Fruit fly (Drosophila melanogaster) whole organism, embryonic: ENCODE data around the gene CG12974.

Experiments
- Abd-B ChIP-seq: fragments of 200-800 bp; sonication (Bioruptor generic); optimal IDR thresholded peaks from 2 replicates; lab custom pipeline; 2018; ENCODE audit warnings: missing biosample characterization, mild to moderate bottlenecking, missing genetic modification characterization, moderate library complexity
- Atf3 ChIP-seq: fragments of 200-800 bp; sonication (Bioruptor generic); optimal IDR thresholded peaks from 3 replicates; lab custom pipeline; 2016; ENCODE audit warnings: missing biosample characterization, missing genetic modification characterization
- Bdp1 ChIP-seq: fragments of 200-800 bp; sonication (Bioruptor generic); optimal IDR thresholded peaks from 3 replicates; lab custom pipeline; 2016; ENCODE audit warnings: missing biosample characterization, missing genetic modification characterization
- Blimp-1 ChIP-seq: fragments of 200-800 bp; sonication (Bioruptor generic); optimal IDR thresholded peaks from 3 replicates; lab custom pipeline; 2018; ENCODE audit warnings: missing biosample characterization, missing genetic modification characterization, mild to moderate bottlenecking, moderate library complexity, missing genetic modification reagents
- CG10431 ChIP-seq: fragments of 200-800 bp; sonication (Bioruptor generic); optimal IDR thresholded peaks from 3 replicates; lab custom pipeline; 2018; ENCODE audit warnings: missing biosample characterization, mild to moderate bottlenecking, missing genetic modification characterization
- CG11696 ChIP-seq: fragments of 200-800 bp; sonication (Bioruptor generic); IDR thresholded peaks from 2 replicates; pipeline ENCODE4 v1.3.6; 2022; ENCODE audit warnings: missing biosample characterization, missing genetic modification characterization
- CG12104 ChIP-seq: fragments of 200-800 bp; sonication (Bioruptor generic); optimal IDR thresholded peaks from 3 replicates; lab custom pipeline; 2016; ENCODE audit warnings: missing biosample characterization, missing genetic modification characterization
- CG12219 ChIP-seq: fragments of 200-800 bp; sonication (Bioruptor generic); optimal IDR thresholded peaks from 3 replicates; lab custom pipeline; 2018; ENCODE audit warnings: missing biosample characterization, mild to moderate bottlenecking, missing genetic modification characterization
- CG12659 ChIP-seq: fragments of 200-800 bp; sonication (Bioruptor generic); optimal IDR thresholded peaks from 3 replicates; lab custom pipeline; 2017; ENCODE audit warnings: mild to moderate bottlenecking, missing biosample characterization, missing genetic modification reagents, missing genetic modification characterization
- CG14710 ChIP-seq: fragments of 200-800 bp; sonication (Bioruptor generic); optimal IDR thresholded peaks from 3 replicates; lab custom pipeline; 2019; ENCODE audit warnings: missing biosample characterization, mild to moderate bottlenecking, missing genetic modification characterization, moderate library complexity
- CG15073 ChIP-seq: fragments of 200-800 bp; sonication (Bioruptor generic); optimal IDR thresholded peaks from 2 replicates; lab custom pipeline; 2016; ENCODE audit warnings: missing biosample characterization, missing genetic modification characterization
- CG15696 ChIP-seq: fragments of 200-800 bp; sonication (Bioruptor generic); optimal IDR thresholded peaks from 2 replicates; lab custom pipeline; 2019; ENCODE audit warnings: missing biosample characterization, mild to moderate bottlenecking, missing genetic modification characterization, moderate library complexity
- CG17361 ChIP-seq: fragments of 200-800 bp; sonication (Bioruptor generic); IDR thresholded peaks from 3 replicates; pipeline ENCODE4 v1.3.6; 2022; ENCODE audit warnings: missing biosample characterization, missing genetic modification characterization
- CG17385 ChIP-seq: fragments of 200-800 bp; sonication (Bioruptor generic); optimal IDR thresholded peaks from 3 replicates; lab custom pipeline; 2018; ENCODE audit warnings: missing biosample characterization, mild to moderate bottlenecking, missing genetic modification characterization
- CG17912 ChIP-seq: fragments of 200-800 bp; sonication (Bioruptor generic); optimal IDR thresholded peaks from 2 replicates; lab custom pipeline; 2018; ENCODE audit warnings: missing biosample characterization, mild to moderate bottlenecking, missing genetic modification characterization
- CG1792 ChIP-seq: fragments of 200-800 bp; sonication (Bioruptor generic); optimal IDR thresholded peaks from 2 replicates; lab custom pipeline; 2016; ENCODE audit warnings: missing biosample characterization, missing genetic modification characterization
- CG18262 ChIP-seq: fragments of 200-800 bp; optimal IDR thresholded peaks from 3 replicates; lab custom pipeline; 2019; ENCODE audit warnings: missing biosample characterization, mild to moderate bottlenecking, missing genetic modification characterization, moderate library complexity
- CG31365 ChIP-seq: fragments of 200-800 bp; sonication (Bioruptor generic); optimal IDR thresholded peaks from 2 replicates; lab custom pipeline; 2018; ENCODE audit warnings: missing biosample characterization, mild to moderate bottlenecking, missing genetic modification characterization
- CG3163 ChIP-seq: fragments of 200-800 bp; sonication (Bioruptor generic); optimal IDR thresholded peaks from 3 replicates; lab custom pipeline; 2016; ENCODE audit warnings: missing biosample characterization, missing genetic modification characterization
- CG5245 ChIP-seq: fragments of 200-800 bp; sonication (Bioruptor generic); optimal IDR thresholded peaks from 3 replicates; lab custom pipeline; 2016; ENCODE audit warnings: missing biosample characterization, missing genetic modification characterization
- CkIIα-i1 ChIP-seq: fragments of 200-800 bp; sonication (Bioruptor generic); IDR thresholded peaks from 2 replicates; pipeline ENCODE4 v1.3.6; 2022; ENCODE audit warnings: missing biosample characterization, missing genetic modification characterization
- D19B ChIP-seq: fragments of 200-800 bp; sonication (Bioruptor generic); optimal IDR thresholded peaks from 2 replicates; lab custom pipeline; 2017; ENCODE audit warnings: missing biosample characterization, mild to moderate bottlenecking, missing genetic modification characterization
- Dp ChIP-seq: fragments of 200-800 bp; sonication (Bioruptor generic); optimal IDR thresholded peaks from 2 replicates; lab custom pipeline; 2018; ENCODE audit warnings: missing biosample characterization, mild to moderate bottlenecking, missing genetic modification characterization, moderate library complexity
- Gug ChIP-seq: fragments of 200-800 bp; sonication (Bioruptor generic); IDR thresholded peaks from 4 replicates; pipeline ENCODE4 v1.3.6; 2022; ENCODE audit warnings: missing biosample characterization, missing genetic modification characterization
- HLH3B ChIP-seq: fragments of 200-800 bp; sonication (Bioruptor generic); IDR thresholded peaks from 2 replicates; pipeline ENCODE4 v1.3.6; 2022; ENCODE audit warnings: missing biosample characterization, missing genetic modification characterization
- MESR4 ChIP-seq: fragments of 200-800 bp; sonication (Bioruptor generic); optimal IDR thresholded peaks from 2 replicates; lab custom pipeline; 2018; ENCODE audit warnings: missing biosample characterization, mild to moderate bottlenecking, missing genetic modification characterization, moderate library complexity
- Meics ChIP-seq: fragments of 200-800 bp; sonication (Bioruptor generic); optimal IDR thresholded peaks from 2 replicates; lab custom pipeline; 2017; ENCODE audit warnings: missing biosample characterization, mild to moderate bottlenecking, missing genetic modification characterization
- Nf-YA ChIP-seq: fragments of 200-800 bp; sonication (Bioruptor generic); IDR thresholded peaks from 2 replicates; pipeline ENCODE4 v1.3.6; 2022; ENCODE audit warnings: missing biosample characterization, missing genetic modification characterization
- Poxn ChIP-seq: fragments of 200-800 bp; sonication (Bioruptor generic); IDR thresholded peaks from 2 replicates; pipeline ENCODE4 v1.3.6; 2022; ENCODE audit warnings: missing biosample characterization, missing genetic modification characterization
- Ptx1 ChIP-seq: fragments of 200-800 bp; sonication (Bioruptor generic); IDR thresholded peaks from 2 replicates; pipeline ENCODE4 v1.3.6; 2022; ENCODE audit warnings: missing biosample characterization, missing genetic modification characterization
- Ssrp ChIP-seq: fragments of 200-800 bp; sonication (Bioruptor generic); optimal IDR thresholded peaks from 2 replicates; lab custom pipeline; 2018; ENCODE audit warnings: missing biosample characterization, mild to moderate bottlenecking, missing genetic modification characterization, moderate library complexity
- ac ChIP-seq: fragments of 200-800 bp; sonication (Bioruptor generic); optimal IDR thresholded peaks from 3 replicates; lab custom pipeline; 2017; ENCODE audit warnings: missing biosample characterization, mild to moderate bottlenecking, missing genetic modification characterization
- ato ChIP-seq: fragments of 200-800 bp; sonication (Bioruptor generic); IDR thresholded peaks from 2 replicates; pipeline ENCODE4 v1.3.6; 2022; ENCODE audit warnings: missing biosample characterization, missing genetic modification characterization; ENCODE audit not compliant: partially characterized antibody
- chm ChIP-seq: fragments of 200-800 bp; sonication (Bioruptor generic); IDR thresholded peaks from 2 replicates; pipeline ENCODE4 v1.3.6; 2022; ENCODE audit warnings: missing biosample characterization, missing genetic modification characterization
- ci ChIP-seq: fragments of 200-800 bp; sonication (Bioruptor generic); IDR thresholded peaks from 3 replicates; pipeline ENCODE4 v1.3.6; 2022; ENCODE audit warnings: missing biosample characterization, missing genetic modification characterization
- crol ChIP-seq: fragments of 200-800 bp; sonication (Bioruptor generic); IDR thresholded peaks from 2 replicates; pipeline ENCODE4 v1.3.6; 2022; ENCODE audit warnings: missing biosample characterization, missing genetic modification characterization
- disco-r ChIP-seq: fragments of 200-800 bp; sonication (Bioruptor generic); optimal IDR thresholded peaks from 2 replicates; lab custom pipeline; 2016; ENCODE audit warnings: missing biosample characterization, missing genetic modification characterization
- en ChIP-seq: fragments of 200-800 bp; sonication (Bioruptor generic); optimal IDR thresholded peaks from 2 replicates; lab custom pipeline; 2016; ENCODE audit warnings: missing biosample characterization, missing genetic modification characterization
- hkb ChIP-seq, 2 experiments: fragments of 200-800 bp in 1 of 2; fragments of >200 bp in 1 of 2; sonication (Bioruptor generic) in 1 of 2; IDR thresholded peaks in 1 of 2; optimal IDR thresholded peaks in 1 of 2; 2 replicates each; pipeline versions ENCODE4 v1.3.6 to Lab custom; 2017 to 2022; ENCODE audit warnings: missing biosample characterization in 1 of 2, missing genetic modification characterization in 1 of 2
- kah ChIP-seq: fragments of 200-800 bp; sonication (Bioruptor generic); optimal IDR thresholded peaks from 2 replicates; lab custom pipeline; 2018; ENCODE audit warnings: missing biosample characterization, mild to moderate bottlenecking, missing genetic modification characterization
- repo ChIP-seq: fragments of 200-800 bp; sonication (Bioruptor generic); optimal IDR thresholded peaks from 2 replicates; lab custom pipeline; 2016; ENCODE audit warnings: missing biosample characterization, missing genetic modification characterization
- sima ChIP-seq: fragments of 200-800 bp; sonication (Bioruptor generic); optimal IDR thresholded peaks from 2 replicates; lab custom pipeline; 2016; ENCODE audit warnings: missing biosample characterization, missing genetic modification characterization
- slp2 ChIP-seq: fragments of 200-800 bp; sonication (Bioruptor generic); optimal IDR thresholded peaks from 2 replicates; lab custom pipeline; 2016; ENCODE audit warnings: missing biosample characterization, missing genetic modification characterization
- sug ChIP-seq: fragments of 200-800 bp; optimal IDR thresholded peaks from 2 replicates; lab custom pipeline; 2019; ENCODE audit warnings: missing biosample characterization, mild to moderate bottlenecking, missing genetic modification characterization, moderate library complexity
- tin ChIP-seq: fragments of 200-800 bp; sonication (Bioruptor generic); optimal IDR thresholded peaks from 3 replicates; lab custom pipeline; 2016; ENCODE audit warnings: missing biosample characterization, missing genetic modification characterization
- toy ChIP-seq: fragments of 200-800 bp; sonication (Bioruptor generic); IDR thresholded peaks from 2 replicates; pipeline ENCODE4 v1.3.6; 2022; ENCODE audit warnings: missing biosample characterization, missing genetic modification characterization
- trh ChIP-seq: fragments of 200-800 bp; sonication (Bioruptor generic); optimal IDR thresholded peaks from 2 replicates; lab custom pipeline; 2016; ENCODE audit warnings: missing biosample characterization, missing genetic modification characterization
- unc-4 ChIP-seq: fragments of 200-800 bp; sonication (Bioruptor generic); IDR thresholded peaks from 2 replicates; pipeline ENCODE4 v1.3.6; 2022; ENCODE audit warnings: missing biosample characterization, missing genetic modification characterization; ENCODE audit not compliant: partially characterized antibody
- wek ChIP-seq: fragments of 200-800 bp; sonication (Bioruptor generic); optimal IDR thresholded peaks from 3 replicates; lab custom pipeline; 2018; ENCODE audit warnings: missing biosample characterization, mild to moderate bottlenecking, missing genetic modification characterization, moderate library complexity

CG12974 gene

DNA sequence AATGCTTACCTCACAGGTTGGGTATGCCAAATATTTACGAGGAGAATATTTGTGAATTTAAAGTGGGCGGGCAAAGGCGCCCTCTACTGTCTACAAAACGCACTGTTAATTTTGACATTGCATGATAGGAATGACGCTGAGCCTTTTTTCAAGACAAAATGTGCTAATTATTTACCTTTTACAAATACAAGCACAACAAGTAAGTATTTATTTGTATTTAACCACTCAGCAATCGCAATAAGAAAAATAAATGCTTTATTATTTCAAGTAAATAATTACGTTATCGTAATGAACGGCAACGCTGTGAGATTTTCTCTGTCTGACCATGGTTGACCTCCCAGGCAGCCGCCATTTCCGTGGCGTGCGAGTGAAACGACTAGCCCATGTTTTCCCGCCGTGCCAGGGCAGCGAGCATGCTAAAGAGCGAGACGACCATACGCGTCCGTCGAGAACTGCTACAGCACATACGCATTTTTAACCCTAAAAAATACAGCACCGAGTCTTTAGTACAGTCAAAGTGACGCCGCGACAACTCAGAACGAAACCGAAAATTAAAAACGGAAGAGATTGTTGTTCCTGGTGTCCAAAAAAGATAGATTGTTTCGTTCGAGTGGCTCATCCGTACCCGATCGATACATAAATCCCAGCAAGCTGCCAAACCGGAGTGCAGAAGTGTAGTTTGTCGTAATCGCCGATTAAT lies at the start of gene CG12974, which contains the start of gene pzg (continued):
- peak; percentile 67 for TF ChIP-seq disco-r (GFP tag; lab: Kevin White, UChicago)
- TF ChIP-seq slp2 (GFP tag; lab: Kevin White, UChicago): peak; percentile 48
- TF ChIP-seq kah (GFP tag; lab: Kevin White, UChicago): peak; percentile 38
- TF ChIP-seq en (GFP tag; lab: Kevin White, UChicago): peak; percentile 52
- peak; percentile 93 for TF ChIP-seq CG14710 (tag; lab: Kevin White, UChicago)
- peak; percentile 94 for TF ChIP-seq CG15696 (tag; lab: Kevin White, UChicago)
- peak; percentile 84 for TF ChIP-seq chm (GFP tag; lab: Robert Waterston, UW)
- no peak for TF ChIP-seq ac (GFP tag; lab: Kevin White, UChicago)
- TF ChIP-seq crol (GFP tag; lab: Robert Waterston, UW): no peak
- peak; percentile 84 for TF ChIP-seq Meics (GFP tag; lab: Kevin White, UChicago)
- no peak for TF ChIP-seq CG5245 (GFP tag; lab: Kevin White, UChicago)
- peak; percentile 42 for TF ChIP-seq D19B
- TF ChIP-seq tin: peak; percentile 64
- TF ChIP-seq Nf-YA: peak; percentile 50; the same call in 1 of the 2 replicates
- TF ChIP-seq CG11696: no peak
- TF ChIP-seq CG31365 (tag; lab: Kevin White, UChicago): no peak
- TF ChIP-seq CG12659 (GFP tag; lab: Kevin White, UChicago): peak; percentile 93
- peak; percentile 63 for TF ChIP-seq CG10431 (GFP tag; lab: Kevin White, UChicago)
- TF ChIP-seq MESR4: peak; percentile 82
- TF ChIP-seq Gug (GFP tag; lab: Robert Waterston, UW): no peak
- peak; percentile 85 for TF ChIP-seq sug (tag; lab: Kevin White, UChicago)
- TF ChIP-seq Poxn (GFP tag; lab: Robert Waterston, UW): 0 out of 2 replicates have a peak, but pooled peaks have one; percentile 37
- TF ChIP-seq Ssrp (tag; lab: Kevin White, UChicago): peak; percentile 90
- TF ChIP-seq repo (GFP tag; lab: Kevin White, UChicago): peak; percentile 51
- peak; percentile 89 for TF ChIP-seq Dp (GFP tag; lab: Kevin White, UChicago)
- TF ChIP-seq CG15073 (GFP tag; lab: Kevin White, UChicago): no peak
- TF ChIP-seq Bdp1 (GFP tag; lab: Kevin White, UChicago): peak; percentile 72
- TF ChIP-seq CG17385 (GFP tag; lab: Kevin White, UChicago): peak; percentile 19
- TF ChIP-seq Abd-B (GFP tag; lab: Kevin White, UChicago): peak; percentile 88
- peak; percentile 55 for TF ChIP-seq Atf3 (GFP tag; lab: Kevin White, UChicago)
- peak; percentile 41 for TF ChIP-seq trh
- TF ChIP-seq CG12104 (GFP tag; lab: Kevin White, UChicago): peak; percentile 80
- no peak for TF ChIP-seq CkIIα-i1 (GFP tag; lab: Robert Waterston, UW)
- TF ChIP-seq CG17361 (GFP tag; lab: Robert Waterston, UW): peak; percentile 85
- peak; percentile 98 for TF ChIP-seq CG1792 (GFP tag; lab: Kevin White, UChicago)
- peak; percentile 85 for TF ChIP-seq Blimp-1 (GFP tag; lab: Kevin White, UChicago)
- peak; percentile 19 for TF ChIP-seq CG12219
- peak; percentile 87 for TF ChIP-seq HLH3B (GFP tag; lab: Robert Waterston, UW)
- TF ChIP-seq hkb (optimal IDR thresholded peaks at IDR 0.05; lab: Kevin White, UChicago): peak; percentile 92
- no peak for TF ChIP-seq hkb (GFP tag; IDR thresholded peaks at IDR 0.05; lab: Robert Waterston, UW)
- peak; percentile 19 for TF ChIP-seq wek (GFP tag; lab: Kevin White, UChicago)
- peak; percentile 64 for TF ChIP-seq CG3163 (GFP tag; lab: Kevin White, UChicago)
- peak; percentile 75 for TF ChIP-seq CG17912
- TF ChIP-seq CG18262 (tag; lab: Kevin White, UChicago): peak; percentile 76
- TF ChIP-seq sima: no peak
- TF ChIP-seq ato (GFP tag; lab: Robert Waterston, UW): peak; percentile 67; the same call in 1 of the 2 replicates
- peak; percentile 52 for TF ChIP-seq unc-4
- TF ChIP-seq Ptx1 (GFP tag; lab: Robert Waterston, UW): peak; percentile 88
- peak; percentile 53; the same call in 1 of the 2 replicates for TF ChIP-seq toy (GFP tag; lab: Robert Waterston, UW)
- peak; percentile 88 for TF ChIP-seq ci (GFP tag; lab: Robert Waterston, UW)
